Fruit fly (Drosophila melanogaster) whole organism, embryonic: Measurements from ENCODE around the gene CG17107.
A peak's percentile ranks its signal among the peaks of the same experiment; 100 is the strongest.

Experiments used
- Asciz ChIP-seq: fragments of 200-800 bp; sonication (Bioruptor generic); optimal IDR thresholded peaks from 2 replicates; lab custom pipeline; 2017; ENCODE audit warnings: missing biosample characterization, mild to moderate bottlenecking, missing genetic modification characterization, missing genetic modification reagents
- BtbVII ChIP-seq: fragments of 200-800 bp; sonication (Bioruptor generic); optimal IDR thresholded peaks from 3 replicates; lab custom pipeline; 2017; ENCODE audit warnings: missing biosample characterization, mild to moderate bottlenecking, missing genetic modification characterization
- CG12391 ChIP-seq: fragments of 200-800 bp; sonication (Bioruptor generic); optimal IDR thresholded peaks from 3 replicates; lab custom pipeline; 2018; ENCODE audit warnings: missing biosample characterization, mild to moderate bottlenecking, missing genetic modification characterization, moderate library complexity
- CG12659 ChIP-seq: fragments of 200-800 bp; sonication (Bioruptor generic); optimal IDR thresholded peaks from 3 replicates; lab custom pipeline; 2017; ENCODE audit warnings: mild to moderate bottlenecking, missing biosample characterization, missing genetic modification reagents, missing genetic modification characterization
- CG12744 ChIP-seq: fragments of 200-800 bp; sonication (Bioruptor generic); optimal IDR thresholded peaks from 2 replicates; lab custom pipeline; 2016; ENCODE audit warnings: missing biosample characterization, missing genetic modification characterization
- CG13624 ChIP-seq: fragments of 200-800 bp; sonication (Bioruptor generic); optimal IDR thresholded peaks from 2 replicates; lab custom pipeline; 2016; ENCODE audit warnings: missing biosample characterization, missing genetic modification characterization
- CG13775 ChIP-seq: fragments of 200-800 bp; sonication (Bioruptor generic); optimal IDR thresholded peaks from 3 replicates; lab custom pipeline; 2017; ENCODE audit warnings: missing biosample characterization, mild to moderate bottlenecking, missing genetic modification characterization
- CG17359 ChIP-seq: fragments of 200-800 bp; sonication (Bioruptor generic); optimal IDR thresholded peaks from 3 replicates; lab custom pipeline; 2018; ENCODE audit warnings: missing biosample characterization, mild to moderate bottlenecking, missing genetic modification characterization, moderate library complexity
- CG1832 ChIP-seq: fragments of 200-800 bp; sonication (Bioruptor generic); optimal IDR thresholded peaks from 2 replicates; lab custom pipeline; 2017; ENCODE audit warnings: missing biosample characterization, mild to moderate bottlenecking, missing genetic modification characterization, inconsistent platforms
- CG2712 ChIP-seq: fragments of 200-800 bp; optimal IDR thresholded peaks from 3 replicates; lab custom pipeline; 2019; ENCODE audit warnings: missing biosample characterization, mild to moderate bottlenecking, missing genetic modification characterization, moderate library complexity
- CG3065 ChIP-seq: fragments of 200-800 bp; sonication (Bioruptor generic); optimal IDR thresholded peaks from 2 replicates; lab custom pipeline; 2016; ENCODE audit warnings: missing biosample characterization, missing genetic modification characterization
- CG31441 ChIP-seq: fragments of 200-800 bp; sonication (Bioruptor generic); IDR thresholded peaks from 2 replicates; pipeline ENCODE4 v1.3.6; 2022; ENCODE audit warnings: missing biosample characterization, missing genetic modification characterization
- CG33213 ChIP-seq: fragments of 200-800 bp; sonication (Bioruptor generic); optimal IDR thresholded peaks from 3 replicates; lab custom pipeline; 2016; ENCODE audit warnings: missing biosample characterization, missing genetic modification characterization
- CG34224 ChIP-seq: fragments of 200-800 bp; sonication (Bioruptor generic); IDR thresholded peaks from 3 replicates; pipeline ENCODE4 v1.3.6; 2022; ENCODE audit warnings: missing biosample characterization, missing genetic modification characterization; ENCODE audit not compliant: partially characterized antibody
- CG4730 ChIP-seq: fragments of 200-800 bp; sonication (Bioruptor generic); IDR thresholded peaks from 2 replicates; pipeline ENCODE4 v1.3.6; 2022; ENCODE audit warnings: missing biosample characterization, missing genetic modification characterization
- CG5180 ChIP-seq: fragments of 200-800 bp; sonication (Bioruptor generic); optimal IDR thresholded peaks from 3 replicates; lab custom pipeline; 2017; ENCODE audit warnings: missing biosample characterization, missing genetic modification characterization, mild to moderate bottlenecking, moderate library complexity, missing genetic modification reagents
- CG7963 ChIP-seq: fragments of 200-800 bp; sonication (Bioruptor generic); IDR thresholded peaks from 3 replicates; pipeline ENCODE4 v1.3.6; 2022; ENCODE audit warnings: missing biosample characterization, missing genetic modification characterization; ENCODE audit not compliant: partially characterized antibody
- CG8281 ChIP-seq: fragments of 200-800 bp; sonication (Bioruptor generic); optimal IDR thresholded peaks from 2 replicates; lab custom pipeline; 2018; ENCODE audit warnings: missing biosample characterization, mild to moderate bottlenecking, missing genetic modification characterization, moderate library complexity
- Chrac-16 ChIP-seq: fragments of 200-800 bp; sonication (Bioruptor generic); optimal IDR thresholded peaks from 3 replicates; lab custom pipeline; 2016; ENCODE audit warnings: missing biosample characterization, missing genetic modification characterization
- Doc2 ChIP-seq: fragments of 200-800 bp; sonication (Bioruptor generic); IDR thresholded peaks from 2 replicates; pipeline ENCODE4 v1.3.6; 2022; ENCODE audit warnings: missing biosample characterization, missing genetic modification characterization
- Fer2 ChIP-seq: fragments of 200-800 bp; sonication (Bioruptor generic); optimal IDR thresholded peaks from 2 replicates; lab custom pipeline; 2018; ENCODE audit warnings: missing biosample characterization, mild to moderate bottlenecking, missing genetic modification characterization, moderate library complexity
- HLH4C ChIP-seq: fragments of 200-800 bp; sonication (Bioruptor generic); IDR thresholded peaks from 3 replicates; pipeline ENCODE4 v1.3.6; 2022; ENCODE audit warnings: missing biosample characterization, missing genetic modification characterization; ENCODE audit not compliant: partially characterized antibody
- HmgD ChIP-seq: fragments of 200-800 bp; sonication (Bioruptor generic); optimal IDR thresholded peaks from 3 replicates; lab custom pipeline; 2016; ENCODE audit warnings: missing biosample characterization, missing genetic modification characterization
- Hsf ChIP-seq: fragments of 200-800 bp; sonication (Bioruptor generic); optimal IDR thresholded peaks from 3 replicates; lab custom pipeline; 2016; ENCODE audit warnings: missing biosample characterization, missing genetic modification characterization
- Jarid2 ChIP-seq: fragments of 200-800 bp; sonication (Bioruptor generic); optimal IDR thresholded peaks from 3 replicates; lab custom pipeline; 2017; ENCODE audit warnings: mild to moderate bottlenecking, missing biosample characterization, missing genetic modification reagents, missing genetic modification characterization
- Meics ChIP-seq: fragments of 200-800 bp; sonication (Bioruptor generic); optimal IDR thresholded peaks from 2 replicates; lab custom pipeline; 2017; ENCODE audit warnings: missing biosample characterization, mild to moderate bottlenecking, missing genetic modification characterization
- NC2α ChIP-seq: fragments of 200-800 bp; sonication (Bioruptor generic); optimal IDR thresholded peaks from 2 replicates; lab custom pipeline; 2016; ENCODE audit warnings: missing biosample characterization, missing genetic modification characterization
- Nf-YA ChIP-seq: fragments of 200-800 bp; sonication (Bioruptor generic); IDR thresholded peaks from 2 replicates; pipeline ENCODE4 v1.3.6; 2022; ENCODE audit warnings: missing biosample characterization, missing genetic modification characterization
- Rfx ChIP-seq: fragments of 200-800 bp; sonication (Bioruptor generic); IDR thresholded peaks from 2 replicates; pipeline ENCODE4 v1.3.6; 2022; ENCODE audit warnings: missing biosample characterization, missing genetic modification characterization
- Sry-δ ChIP-seq: fragments of 200-800 bp; sonication (Bioruptor generic); optimal IDR thresholded peaks from 2 replicates; lab custom pipeline; 2016; ENCODE audit warnings: missing biosample characterization, missing genetic modification characterization
- Usf ChIP-seq: fragments of 200-800 bp; sonication (Bioruptor generic); optimal IDR thresholded peaks from 2 replicates; lab custom pipeline; 2017; ENCODE audit warnings: missing genotype, missing biosample characterization, missing genetic modification characterization
- Xrp1 ChIP-seq: fragments of 200-800 bp; sonication (Bioruptor generic); IDR thresholded peaks from 2 replicates; pipeline ENCODE4 v1.3.6; 2022; ENCODE audit warnings: missing biosample characterization, missing genetic modification characterization
- ato ChIP-seq: fragments of 200-800 bp; sonication (Bioruptor generic); IDR thresholded peaks from 2 replicates; pipeline ENCODE4 v1.3.6; 2022; ENCODE audit warnings: missing biosample characterization, missing genetic modification characterization; ENCODE audit not compliant: partially characterized antibody
- bab2 ChIP-seq: fragments of 200-800 bp; sonication (Bioruptor generic); optimal IDR thresholded peaks from 2 replicates; lab custom pipeline; 2016; ENCODE audit warnings: missing biosample characterization, missing genetic modification characterization
- dati ChIP-seq: fragments of 200-800 bp; sonication (Bioruptor generic); IDR thresholded peaks from 2 replicates; pipeline ENCODE4 v1.3.6; 2022; ENCODE audit warnings: missing biosample characterization, missing genetic modification characterization
- ems ChIP-seq: fragments of 200-800 bp; sonication (Bioruptor generic); optimal IDR thresholded peaks from 3 replicates; lab custom pipeline; 2016; ENCODE audit warnings: missing biosample characterization, missing genetic modification characterization
- ftz-f1 ChIP-seq: fragments of 200-800 bp; sonication (Bioruptor generic); optimal IDR thresholded peaks from 2 replicates; lab custom pipeline; 2016; ENCODE audit warnings: missing biosample characterization, missing genetic modification characterization
- gcm ChIP-seq: fragments of 200-800 bp; sonication (Bioruptor generic); optimal IDR thresholded peaks from 2 replicates; lab custom pipeline; 2019; ENCODE audit warnings: missing biosample characterization, mild to moderate bottlenecking, missing genetic modification characterization, moderate library complexity
- lmd ChIP-seq: fragments of 200-800 bp; sonication (Bioruptor generic); IDR thresholded peaks from 2 replicates; pipeline ENCODE4 v1.3.6; 2022; ENCODE audit warnings: missing biosample characterization, missing genetic modification characterization
- maf-S ChIP-seq: fragments of 200-800 bp; sonication (Bioruptor generic); optimal IDR thresholded peaks from 2 replicates; lab custom pipeline; 2016; ENCODE audit warnings: missing biosample characterization, missing genetic modification characterization
- nerfin-2 ChIP-seq: fragments of 200-800 bp; sonication (Bioruptor generic); IDR thresholded peaks from 2 replicates; pipeline ENCODE4 v1.3.6; 2022; ENCODE audit warnings: missing biosample characterization, missing genetic modification characterization; ENCODE audit not compliant: partially characterized antibody
- ro ChIP-seq: fragments of 200-800 bp; sonication (Bioruptor generic); IDR thresholded peaks from 2 replicates; pipeline ENCODE4 v1.3.6; 2022; ENCODE audit warnings: missing biosample characterization, missing genetic modification characterization
- shn ChIP-seq: fragments of 200-800 bp; sonication (Bioruptor generic); optimal IDR thresholded peaks from 3 replicates; lab custom pipeline; 2016; ENCODE audit warnings: missing biosample characterization, missing genetic modification characterization
- sim ChIP-seq: fragments of 200-800 bp; sonication (Bioruptor generic); IDR thresholded peaks from 2 replicates; pipeline ENCODE4 v1.3.6; 2022; ENCODE audit warnings: missing biosample characterization, missing genetic modification characterization
- sisA ChIP-seq: fragments of 200-800 bp; sonication (Bioruptor generic); IDR thresholded peaks from 2 replicates; pipeline ENCODE4 v1.3.6; 2022; ENCODE audit warnings: missing biosample characterization, missing genetic modification characterization
- sug ChIP-seq: fragments of 200-800 bp; optimal IDR thresholded peaks from 2 replicates; lab custom pipeline; 2019; ENCODE audit warnings: missing biosample characterization, mild to moderate bottlenecking, missing genetic modification characterization, moderate library complexity
- tio ChIP-seq: fragments of 200-800 bp; sonication (Bioruptor generic); optimal IDR thresholded peaks from 2 replicates; lab custom pipeline; 2017; ENCODE audit warnings: missing biosample characterization, missing genetic modification characterization, inconsistent platforms
- tx ChIP-seq: fragments of 200-800 bp; sonication (Bioruptor generic); optimal IDR thresholded peaks from 2 replicates; lab custom pipeline; 2016; ENCODE audit warnings: missing biosample characterization, missing genetic modification characterization
- zfh2 ChIP-seq: fragments of 200-800 bp; sonication (Bioruptor generic); optimal IDR thresholded peaks from 2 replicates; lab custom pipeline; 2016; ENCODE audit warnings: missing biosample characterization, missing genetic modification characterization

CG17107 gene

dm6 chr2L:10661490-10662240 lies 20.0 kb upstream of the CG17107 start, which contains the start of gene CG31871 (continued):
- TF ChIP-seq HLH4C (GFP tag; lab: Robert Waterston, UW) (no peak), CG12391 (peak; percentile 83), Chrac-16 (GFP tag; lab: Kevin White, UChicago) (peak; percentile 36), Usf (GFP tag; lab: Kevin White, UChicago) (peak; percentile 34), Meics (GFP tag; lab: Kevin White, UChicago) (peak; percentile 75), ftz-f1 (GFP tag; lab: Kevin White, UChicago) (no peak), ro (GFP tag; lab: Robert Waterston, UW) (peak; percentile 29; the same call in 1 of the 2 replicates), NC2α (GFP tag; lab: Kevin White, UChicago) (no peak), Xrp1 (GFP tag; lab: Robert Waterston, UW) (peak; percentile 77), CG3065 (no peak), CG7963 (GFP tag; lab: Robert Waterston, UW) (no peak), CG17359 (tag; lab: Kevin White, UChicago) (peak; percentile 81), Doc2 (GFP tag; lab: Robert Waterston, UW) (no peak), shn (GFP tag; lab: Kevin White, UChicago) (no peak), bab2 (GFP tag; lab: Kevin White, UChicago) (peak; percentile 6), CG13775 (GFP tag; lab: Kevin White, UChicago) (peak; percentile 57), HmgD (GFP tag; lab: Kevin White, UChicago) (no peak), CG2712 (peak; percentile 88), Jarid2 (GFP tag; lab: Kevin White, UChicago) (peak; percentile 52), dati (no peak), zfh2 (GFP tag; lab: Kevin White, UChicago) (no peak), ato (GFP tag; lab: Robert Waterston, UW) (0 out of 2 replicates have a peak, but pooled peaks have one; percentile 11), Asciz (GFP tag; lab: Kevin White, UChicago) (peak; percentile 77), CG4730 (GFP tag; lab: Robert Waterston, UW) (peak; percentile 70), tx (GFP tag; lab: Kevin White, UChicago) (no peak), CG33213 (GFP tag; lab: Kevin White, UChicago) (no peak), gcm (GFP tag; lab: Kevin White, UChicago) (no peak), nerfin-2 (GFP tag; lab: Robert Waterston, UW) (no peak), tio (peak; percentile 39), Sry-δ (no peak), CG13624 (no peak), Fer2 (tag; lab: Kevin White, UChicago) (peak; percentile 23), lmd (GFP tag; lab: Robert Waterston, UW) (peak; percentile 75), CG12744 (GFP tag; lab: Kevin White, UChicago) (no peak), sisA (GFP tag; lab: Robert Waterston, UW) (peak; percentile 55), Hsf (GFP tag; lab: Kevin White, UChicago) (peak; percentile 30), BtbVII (GFP tag; lab: Kevin White, UChicago) (peak; percentile 56), Rfx (peak; percentile 64), CG34224 (GFP tag; lab: Robert Waterston, UW) (no peak), CG12659 (GFP tag; lab: Kevin White, UChicago) (peak; percentile 71), CG1832 (GFP tag; lab: Kevin White, UChicago) (no peak), maf-S (no peak), Nf-YA (peak; percentile 23; the same call in 1 of the 2 replicates), sim (GFP tag; lab: Robert Waterston, UW) (no peak), ems (no peak), CG31441 (GFP tag; lab: Robert Waterston, UW) (peak; percentile 90), CG8281 (tag; lab: Kevin White, UChicago) (peak; percentile 55), sug (tag; lab: Kevin White, UChicago) (no peak), CG5180 (GFP tag; lab: Kevin White, UChicago) (peak; percentile 98)
